Fruit fly (Drosophila melanogaster) whole organism, adult: Measurements from ENCODE around the gene Dtd.

Source experiments
- CG11617 ChIP-seq: fragments of 200-800 bp; sonication (Bioruptor generic); optimal IDR thresholded peaks from 2 replicates; lab custom pipeline; 2017; ENCODE audit warnings: mild to moderate bottlenecking, missing biosample characterization, missing genetic modification reagents, missing genetic modification characterization
- CG12768 ChIP-seq: fragments of 200-800 bp; sonication (Bioruptor generic); optimal IDR thresholded peaks from 2 replicates; lab custom pipeline; 2017; ENCODE audit warnings: missing biosample characterization, missing genetic modification characterization, mild to moderate bottlenecking, moderate library complexity, missing genetic modification reagents
- CG14711 ChIP-seq: fragments of 200-800 bp; sonication (Bioruptor generic); optimal IDR thresholded peaks from 2 replicates; lab custom pipeline; 2018; ENCODE audit warnings: missing biosample characterization, mild to moderate bottlenecking, missing genetic modification characterization, moderate library complexity
- CG33017 ChIP-seq: fragments of 200-800 bp; sonication (Bioruptor generic); optimal IDR thresholded peaks from 2 replicates; lab custom pipeline; 2018; ENCODE audit warnings: missing biosample characterization, mild to moderate bottlenecking, missing genetic modification characterization, moderate library complexity
- CG5204 ChIP-seq: fragments of 200-800 bp; sonication (Bioruptor generic); optimal IDR thresholded peaks from 2 replicates; lab custom pipeline; 2016; ENCODE audit warnings: missing biosample characterization, missing genetic modification characterization
- CG7101 ChIP-seq: fragments of 200-800 bp; sonication (Bioruptor generic); optimal IDR thresholded peaks from 2 replicates; lab custom pipeline; 2018; ENCODE audit warnings: missing biosample characterization, mild to moderate bottlenecking, missing genetic modification characterization, moderate library complexity
- Clk ChIP-seq: fragments of 200-800 bp; sonication (Bioruptor generic); optimal IDR thresholded peaks from 2 replicates; lab custom pipeline; 2017; ENCODE audit warnings: missing biosample characterization, missing genetic modification characterization
- Crg-1 ChIP-seq: fragments of 200-800 bp; sonication (Bioruptor generic); optimal IDR thresholded peaks from 2 replicates; lab custom pipeline; 2016; ENCODE audit warnings: missing biosample characterization, missing genetic modification characterization
- Hr96 ChIP-seq: fragments of 200-800 bp; sonication (Bioruptor generic); optimal IDR thresholded peaks from 2 replicates; lab custom pipeline; 2016; ENCODE audit warnings: missing biosample characterization, missing genetic modification characterization
- Mnt ChIP-seq: fragments of 200-800 bp; sonication (Bioruptor generic); optimal IDR thresholded peaks from 2 replicates; lab custom pipeline; 2016; ENCODE audit warnings: missing biosample characterization, mild to moderate bottlenecking, missing genetic modification characterization
- bab1 ChIP-seq: fragments of 200-800 bp; sonication (Bioruptor generic); optimal IDR thresholded peaks from 3 replicates; lab custom pipeline; 2019; ENCODE audit warnings: missing biosample characterization, mild to moderate bottlenecking, missing genetic modification characterization, moderate library complexity
- cic ChIP-seq: fragments of 200-800 bp; sonication (Bioruptor generic); optimal IDR thresholded peaks from 2 replicates; lab custom pipeline; 2017; ENCODE audit warnings: missing biosample characterization, mild to moderate bottlenecking, missing genetic modification characterization, moderate library complexity
- cnc ChIP-seq, 2 experiments: fragments of >200 bp; optimal IDR thresholded peaks; 2 replicates each; lab custom pipeline; 2017
- kay ChIP-seq: fragments of 200-800 bp; sonication (Bioruptor generic); peaks from one replicate; lab custom pipeline; 2016; ENCODE audit warnings: missing biosample characterization, missing genetic modification characterization, borderline replicate concordance
- ovo ChIP-seq: fragments of 200-800 bp; sonication (Bioruptor generic); optimal IDR thresholded peaks from 2 replicates; lab custom pipeline; 2016; ENCODE audit warnings: missing biosample characterization, missing genetic modification characterization
- pad ChIP-seq: fragments of 200-800 bp; sonication (Bioruptor generic); optimal IDR thresholded peaks from 3 replicates; lab custom pipeline; 2017; ENCODE audit warnings: missing biosample characterization, missing genetic modification characterization, mild to moderate bottlenecking, moderate library complexity, missing genetic modification reagents
- tj ChIP-seq: fragments of 200-800 bp; sonication (Bioruptor generic); optimal IDR thresholded peaks from 3 replicates; lab custom pipeline; 2017; ENCODE audit warnings: missing biosample characterization, mild to moderate bottlenecking, missing genetic modification characterization, moderate library complexity
- toe ChIP-seq: fragments of 200-800 bp; sonication (Bioruptor generic); optimal IDR thresholded peaks from 2 replicates; lab custom pipeline; 2016; ENCODE audit warnings: missing biosample characterization, missing genetic modification characterization

The Dtd gene

dm6 chr3R:11460502-11461358 is 30.9 kb downstream of the Dtd start, which contains the start of gene PGRP-LB:
TSS of gene PGRP-LB (minus strand) at chr3R:11460552.
- TF ChIP-seq CG12768, result peak; percentile 28
- TF ChIP-seq CG11617 (GFP tag; lab: Kevin White, UChicago), result peak; percentile 27
- peak; percentile 65 for TF ChIP-seq cic (GFP tag; lab: Kevin White, UChicago)
- peak; percentile 14 for TF ChIP-seq Hr96 (GFP tag; lab: Kevin White, UChicago)
- no peak for TF ChIP-seq bab1 (GFP tag; lab: Kevin White, UChicago)
- TF ChIP-seq CG14711 (tag; lab: Kevin White, UChicago), result no peak
- peak; percentile 14 for TF ChIP-seq kay (GFP tag; lab: Kevin White, UChicago)

DNA sequence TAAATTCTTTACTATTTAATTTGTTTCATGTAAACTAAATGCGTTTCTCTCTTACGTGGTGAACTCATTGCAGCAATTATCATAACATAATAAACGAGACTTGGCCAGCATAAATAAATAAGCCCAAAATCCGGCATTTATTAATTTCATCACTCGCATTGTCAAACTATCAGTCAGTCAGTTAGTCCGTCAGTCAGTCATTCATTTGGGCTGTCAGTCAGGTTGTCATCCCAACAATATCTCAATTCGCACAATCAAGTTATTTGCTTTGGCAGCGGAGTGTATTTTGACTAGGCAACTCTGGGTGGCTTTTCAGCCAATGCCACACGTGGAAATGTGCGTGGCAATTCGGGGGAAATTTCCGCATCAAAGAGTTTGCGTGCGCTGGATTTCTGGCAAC is 38.0 kb downstream of the Dtd start:
- no peak for TF ChIP-seq CG14711 (tag; lab: Kevin White, UChicago)
- TF ChIP-seq CG12768, result no peak
- TF ChIP-seq CG7101 (tag; lab: Kevin White, UChicago), result no peak
- TF ChIP-seq Clk (GFP tag; lab: Kevin White, UChicago), result no peak
- no peak for TF ChIP-seq cnc (optimal IDR thresholded peaks at IDR 0.05; lab: Kevin White, UChicago)
- TF ChIP-seq Crg-1 (GFP tag; lab: Kevin White, UChicago), result no peak
- TF ChIP-seq kay (GFP tag; lab: Kevin White, UChicago), result no peak
- TF ChIP-seq toe (GFP tag; lab: Kevin White, UChicago), result no peak
- TF ChIP-seq pad, result no peak
- no peak for TF ChIP-seq CG33017
- no peak for TF ChIP-seq bab1 (GFP tag; lab: Kevin White, UChicago)
- no peak for TF ChIP-seq cic (GFP tag; lab: Kevin White, UChicago)
- TF ChIP-seq tj, result no peak
- no peak for TF ChIP-seq CG5204 (GFP tag; lab: Kevin White, UChicago)
- TF ChIP-seq ovo, result no peak
- TF ChIP-seq CG11617 (GFP tag; lab: Kevin White, UChicago), result no peak

DNA sequence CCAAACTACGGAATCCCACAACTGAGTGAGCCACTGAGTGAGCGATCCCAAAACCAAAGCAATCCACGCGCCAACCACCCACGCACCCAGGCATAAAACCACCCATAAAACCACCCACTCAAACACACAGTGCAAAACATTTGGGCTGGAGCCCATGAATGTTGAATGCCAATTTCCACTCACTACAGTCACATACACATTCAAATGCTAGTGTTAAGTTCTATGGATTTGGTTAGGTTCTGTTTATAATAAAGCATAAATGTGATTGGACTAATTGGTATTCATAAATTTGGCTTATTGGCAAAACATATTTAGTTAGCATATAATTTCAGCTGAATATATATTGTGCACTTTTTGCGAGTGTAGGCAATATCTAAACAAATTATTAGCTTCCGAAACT is 39.9 kb downstream of the Dtd start:
- TF ChIP-seq Mnt (GFP tag; lab: Kevin White, UChicago), result no peak
